Worm (Caenorhabditis elegans) whole organism, mixed stage, embryonic: Measurements from ENCODE around the gene pmp-5.

ENCODE experiments used
- M03D4.4 ChIP-seq: sonication (generic microtip); optimal IDR thresholded peaks from 2 replicates; lab custom pipeline; 2017; ENCODE audit warnings: mild to moderate bottlenecking, missing genetic modification characterization, missing compliant biosample characterization
- bed-3 ChIP-seq: fragments of 200-800 bp; sonication (Bioruptor generic); optimal IDR thresholded peaks from 3 replicates; lab custom pipeline; 2018; ENCODE audit warnings: mild to moderate bottlenecking, missing genetic modification characterization, moderate library complexity, missing compliant biosample characterization
- blmp-1 ChIP-seq: fragments of 150-350 bp; optimal IDR thresholded peaks from 2 replicates; lab custom pipeline; 2014; ENCODE audit warnings: missing biosample characterization, missing genetic modification characterization
- ceh-39 ChIP-seq: fragments of 150-350 bp; optimal IDR thresholded peaks from 2 replicates; lab custom pipeline; 2014; ENCODE audit warnings: missing biosample characterization, missing genetic modification characterization
- ceh-43 ChIP-seq: fragments of 200-800 bp; sonication (Bioruptor generic); optimal IDR thresholded peaks from 2 replicates; lab custom pipeline; 2018; ENCODE audit warnings: mild to moderate bottlenecking, missing genetic modification characterization, moderate library complexity, missing compliant biosample characterization
- ceh-83 ChIP-seq: fragments of 200-800 bp; sonication (Bioruptor generic); optimal IDR thresholded peaks from 2 replicates; lab custom pipeline; 2018; ENCODE audit warnings: mild to moderate bottlenecking, missing genetic modification characterization, missing compliant biosample characterization
- ces-1 ChIP-seq: fragments of 150-350 bp; optimal IDR thresholded peaks from 2 replicates; lab custom pipeline; 2014; ENCODE audit warnings: missing biosample characterization, missing genetic modification reagents, missing genetic modification characterization
- cnd-1 ChIP-seq: fragments of 200-800 bp; sonication (Bioruptor generic); optimal IDR thresholded peaks from 2 replicates; lab custom pipeline; 2018; ENCODE audit warnings: mild to moderate bottlenecking, missing genetic modification characterization, missing compliant biosample characterization
- elt-1 ChIP-seq: sonication (generic microtip); optimal IDR thresholded peaks from 2 replicates; lab custom pipeline; 2017; ENCODE audit warnings: missing genetic modification characterization, mild to moderate bottlenecking, missing compliant biosample characterization, antibody characterized with exemption, moderate library complexity, borderline replicate concordance; ENCODE audit not compliant: insufficient read depth
- elt-3 ChIP-seq: fragments of 150-350 bp; optimal IDR thresholded peaks from 2 replicates; lab custom pipeline; 2014; ENCODE audit warnings: missing biosample characterization, missing genetic modification characterization
- flh-1 ChIP-seq: fragments of 200-800 bp; sonication (Bioruptor generic); optimal IDR thresholded peaks from 2 replicates; lab custom pipeline; 2018; ENCODE audit warnings: mild to moderate bottlenecking, missing genetic modification characterization, moderate library complexity, missing compliant biosample characterization
- ham-2 ChIP-seq: fragments of 200-800 bp; sonication (Bioruptor generic); optimal IDR thresholded peaks from 2 replicates; lab custom pipeline; 2018; ENCODE audit warnings: mild to moderate bottlenecking, missing genetic modification characterization, missing compliant biosample characterization
- hlh-1 ChIP-seq: fragments of 150-350 bp; optimal IDR thresholded peaks from 2 replicates; lab custom pipeline; 2014; ENCODE audit warnings: missing biosample characterization, missing genetic modification reagents, missing genetic modification characterization
- lin-13 ChIP-seq: fragments of 150-350 bp; optimal IDR thresholded peaks from 2 replicates; lab custom pipeline; 2014; ENCODE audit warnings: missing biosample characterization, missing genetic modification characterization
- lin-32 ChIP-seq: fragments of 200-800 bp; sonication (Bioruptor generic); optimal IDR thresholded peaks from 2 replicates; lab custom pipeline; 2018; ENCODE audit warnings: mild to moderate bottlenecking, missing genetic modification characterization, missing compliant biosample characterization
- lsy-2 ChIP-seq: fragments of 150-350 bp; optimal IDR thresholded peaks from 2 replicates; lab custom pipeline; 2014; ENCODE audit warnings: missing biosample characterization, missing genetic modification characterization
- mab-5 ChIP-seq: fragments of 150-350 bp; optimal IDR thresholded peaks from 2 replicates; lab custom pipeline; 2014; ENCODE audit warnings: missing biosample characterization, missing genetic modification characterization
- mep-1 ChIP-seq: fragments of 150-350 bp; optimal IDR thresholded peaks from 2 replicates; lab custom pipeline; 2017; ENCODE audit warnings: missing biosample characterization, missing genetic modification reagents, missing genetic modification characterization, inconsistent platforms
- mls-2 ChIP-seq: sonication (generic microtip); optimal IDR thresholded peaks from 2 replicates; lab custom pipeline; 2016; ENCODE audit warnings: mild to moderate bottlenecking, missing genetic modification characterization, moderate library complexity, missing compliant biosample characterization
- nhr-12 ChIP-seq: fragments of 150-350 bp; optimal IDR thresholded peaks from 2 replicates; lab custom pipeline; 2014; ENCODE audit warnings: missing biosample characterization, missing genetic modification characterization
- nhr-2 ChIP-seq: fragments of 150-350 bp; optimal IDR thresholded peaks from 2 replicates; lab custom pipeline; 2014; ENCODE audit warnings: missing biosample characterization, missing genetic modification characterization
- nhr-237 ChIP-seq: fragments of 150-350 bp; optimal IDR thresholded peaks from 2 replicates; lab custom pipeline; 2014; ENCODE audit warnings: missing biosample characterization, missing genetic modification characterization
- nhr-28 ChIP-seq: fragments of 150-350 bp; optimal IDR thresholded peaks from 2 replicates; lab custom pipeline; 2014; ENCODE audit warnings: missing biosample characterization, missing genetic modification characterization
- nhr-76 ChIP-seq: sonication (generic microtip); optimal IDR thresholded peaks from 2 replicates; lab custom pipeline; 2017; ENCODE audit warnings: missing biosample characterization, missing genetic modification characterization
- pha-4 ChIP-seq: fragments of 150-350 bp; optimal IDR thresholded peaks from 2 replicates; lab custom pipeline; 2018; ENCODE audit warnings: missing biosample characterization, missing genetic modification reagents, missing genetic modification characterization
- sptf-1 ChIP-seq: sonication (generic microtip); optimal IDR thresholded peaks from 2 replicates; lab custom pipeline; 2017; ENCODE audit warnings: mild to moderate bottlenecking, missing genetic modification characterization, moderate library complexity, missing compliant biosample characterization
- tbx-8 ChIP-seq: fragments of 200-800 bp; sonication (Bioruptor generic); optimal IDR thresholded peaks from 2 replicates; lab custom pipeline; 2018; ENCODE audit warnings: mild to moderate bottlenecking, missing genetic modification characterization, moderate library complexity, missing compliant biosample characterization
- unc-120 ChIP-seq: sonication (generic microtip); optimal IDR thresholded peaks from 2 replicates; lab custom pipeline; 2017; ENCODE audit warnings: missing genetic modification characterization, missing compliant biosample characterization; ENCODE audit not compliant: poor library complexity, severe bottlenecking
- unc-39 ChIP-seq: fragments of 150-350 bp; optimal IDR thresholded peaks from 2 replicates; lab custom pipeline; 2014; ENCODE audit warnings: missing biosample characterization, missing genetic modification characterization
- unc-62 ChIP-seq: fragments of 150-350 bp; optimal IDR thresholded peaks from 2 replicates; lab custom pipeline; 2014; ENCODE audit warnings: missing biosample characterization, missing genetic modification reagents, missing genetic modification characterization
- zip-8 ChIP-seq: fragments of 150-350 bp; optimal IDR thresholded peaks from 2 replicates; lab custom pipeline; 2014; ENCODE audit warnings: missing biosample characterization, missing genetic modification characterization

Gene pmp-5

DNA sequence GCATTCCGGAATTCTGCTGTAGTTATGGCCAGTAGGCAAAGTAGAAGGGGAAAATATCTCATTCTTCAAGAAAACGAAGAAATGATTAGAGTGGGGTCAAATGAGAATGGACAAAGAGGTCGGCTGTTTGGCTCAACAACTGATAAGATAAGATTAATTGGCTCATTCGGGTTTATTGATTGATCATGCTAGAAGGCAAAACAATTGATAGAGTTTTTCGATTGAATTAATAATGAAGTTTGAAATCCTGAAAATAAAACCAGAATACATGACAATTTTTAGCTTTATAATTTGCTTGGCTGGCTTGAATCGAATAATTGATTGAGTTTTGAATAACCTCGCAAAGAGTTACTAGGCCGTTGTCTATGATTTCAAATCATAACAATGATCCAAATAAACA, 39.4 kb downstream of the pmp-5 start, which contains the start of gene ppt-1:
Gene ppt-1, minus strand, starts transcription at position 101 of the 400 bp plus-strand sequence.
- TF ChIP-seq tbx-8 (GFP tag; lab: Kevin White, UChicago): no peak
- no peak for TF ChIP-seq pha-4
- no peak for TF ChIP-seq M03D4.4 (tag; lab: Kevin White, UChicago)
- no peak for TF ChIP-seq unc-62 (GFP tag; lab: Kevin White, UChicago)
- TF ChIP-seq zip-8: no peak
- TF ChIP-seq unc-120: no peak
- no peak for TF ChIP-seq lin-13 (tag; lab: Kevin White, UChicago)
- no peak for TF ChIP-seq nhr-2 (tag; lab: Kevin White, UChicago)
- no peak for TF ChIP-seq bed-3
- no peak for TF ChIP-seq ham-2 (GFP tag; lab: Kevin White, UChicago)
- TF ChIP-seq mab-5 (tag; lab: Kevin White, UChicago): no peak
- TF ChIP-seq unc-39 (tag; lab: Kevin White, UChicago): no peak
- TF ChIP-seq hlh-1: no peak
- TF ChIP-seq mep-1: no peak
- TF ChIP-seq blmp-1 (tag; lab: Kevin White, UChicago): no peak
- no peak for TF ChIP-seq lin-32 (GFP tag; lab: Kevin White, UChicago)
- no peak for TF ChIP-seq sptf-1 (tag; lab: Kevin White, UChicago)
- no peak for TF ChIP-seq nhr-12 (tag; lab: Kevin White, UChicago)

ce11 chrV:6621894-6622293, 43.7 kb downstream of the pmp-5 start, which contains the start of gene nhr-37:
Gene nhr-37 (plus strand): TSS chrV:6622194.
- TF ChIP-seq flh-1 (GFP tag; lab: Kevin White, UChicago) (no peak), lin-13 (tag; lab: Kevin White, UChicago) (no peak), mab-5 (tag; lab: Kevin White, UChicago) (no peak), tbx-8 (GFP tag; lab: Kevin White, UChicago) (no peak), zip-8 (no peak), elt-3 (tag; lab: Kevin White, UChicago) (no peak)

DNA sequence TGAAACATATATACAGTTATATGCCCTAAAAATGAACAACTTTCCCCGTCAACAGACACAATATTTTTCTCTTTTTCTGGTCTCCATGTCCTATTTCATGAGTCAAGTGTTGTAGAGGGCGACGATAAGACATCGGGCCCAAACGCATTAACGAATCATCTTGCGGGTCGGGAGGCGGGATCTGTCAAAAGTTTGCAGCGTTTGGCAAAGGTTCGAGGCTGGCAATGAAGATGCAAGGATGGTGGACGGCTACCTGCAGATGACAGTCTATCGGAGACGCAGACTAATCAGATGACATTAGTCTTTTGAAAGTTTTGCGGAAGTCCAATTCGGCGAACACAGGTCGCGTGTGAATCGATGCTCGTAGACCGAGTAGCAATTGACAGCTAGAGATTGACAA, 44.8 kb downstream of the pmp-5 start:
- TF ChIP-seq blmp-1 (tag; lab: Kevin White, UChicago) (no peak), elt-1 (no peak)
- TF ChIP-seq, all 35 proteins: peak for 0

DNA sequence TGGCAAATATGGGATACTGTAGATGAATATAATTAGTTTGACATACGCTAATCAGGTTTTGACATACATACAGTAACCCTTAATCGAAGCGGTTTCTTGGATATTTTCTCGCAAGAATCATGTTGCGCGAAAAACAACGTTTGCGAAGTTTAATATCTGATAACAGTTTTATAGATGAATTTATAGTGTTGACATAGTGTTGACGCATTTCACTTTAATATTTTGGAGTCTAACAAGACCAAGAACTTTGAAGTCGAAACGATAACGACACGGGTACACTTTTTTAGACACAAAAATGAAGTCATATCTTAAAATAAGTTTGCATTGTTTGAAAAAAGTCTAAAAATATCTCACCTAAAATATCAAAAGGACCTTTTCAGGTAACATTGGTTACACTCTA, 49.3 kb downstream of the pmp-5 start:
- TF ChIP-seq ces-1 (GFP tag; lab: Kevin White, UChicago): no peak
- TF ChIP-seq unc-120: no peak
- TF ChIP-seq tbx-8 (GFP tag; lab: Kevin White, UChicago): no peak
- TF ChIP-seq sptf-1 (tag; lab: Kevin White, UChicago): no peak

ce11 chrV:6614968-6615367, 50.6 kb downstream of the pmp-5 start:
- TF ChIP-seq mep-1: no peak
- no peak for TF ChIP-seq mls-2 (tag; lab: Kevin White, UChicago)
- no peak for TF ChIP-seq ceh-83
- no peak for TF ChIP-seq tbx-8 (GFP tag; lab: Kevin White, UChicago)
- TF ChIP-seq bed-3: no peak
- TF ChIP-seq unc-39 (tag; lab: Kevin White, UChicago): no peak
- TF ChIP-seq zip-8: no peak
- TF ChIP-seq unc-62 (GFP tag; lab: Kevin White, UChicago): no peak
- no peak for TF ChIP-seq lsy-2 (tag; lab: Kevin White, UChicago)

DNA sequence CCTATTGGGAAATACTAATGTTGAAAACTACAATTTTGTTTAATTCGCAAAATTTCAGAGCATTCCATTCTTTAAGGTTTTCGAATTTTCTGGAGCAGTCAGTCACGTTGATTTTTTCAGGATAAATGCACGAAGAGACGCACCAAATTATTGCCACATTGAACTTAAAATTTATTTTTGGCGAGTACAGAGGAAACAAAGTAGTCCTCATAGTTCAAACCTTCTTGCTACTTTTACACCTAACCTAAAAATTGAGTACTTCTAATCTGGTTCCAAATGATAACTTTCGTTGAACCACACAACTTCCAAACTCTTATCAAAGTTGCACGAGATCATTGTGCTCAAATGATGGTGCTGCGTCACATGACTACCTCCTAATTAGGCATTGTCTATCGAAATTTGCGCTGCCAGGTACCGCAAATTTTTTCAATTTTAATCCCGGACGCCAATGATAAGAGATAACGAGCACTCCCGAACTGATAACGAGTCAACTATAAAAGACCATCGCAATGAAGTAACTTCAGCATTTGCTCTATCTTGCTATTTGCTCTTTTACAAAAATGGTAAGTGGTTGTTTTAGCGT, 51.4 kb downstream of the pmp-5 start, which contains the start of gene cpr-4:
Gene cpr-4, plus strand, starts transcription at position 523 of the 583 bp plus-strand sequence.
- TF ChIP-seq ces-1 (GFP tag; lab: Kevin White, UChicago) (no peak), mep-1 (no peak), lin-32 (GFP tag; lab: Kevin White, UChicago) (no peak), cnd-1 (tag; lab: Kevin White, UChicago) (no peak), nhr-237 (tag; lab: Kevin White, UChicago) (no peak), blmp-1 (tag; lab: Kevin White, UChicago) (no peak), elt-1 (no peak), elt-3 (tag; lab: Kevin White, UChicago) (no peak), mls-2 (tag; lab: Kevin White, UChicago) (no peak), sptf-1 (tag; lab: Kevin White, UChicago) (no peak), nhr-28 (tag; lab: Kevin White, UChicago) (no peak), hlh-1 (no peak), nhr-12 (tag; lab: Kevin White, UChicago) (no peak), ham-2 (GFP tag; lab: Kevin White, UChicago) (no peak), mab-5 (tag; lab: Kevin White, UChicago) (no peak), ceh-43 (GFP tag; lab: Kevin White, UChicago) (no peak), nhr-76 (no peak), ceh-39 (tag; lab: Kevin White, UChicago) (no peak), ceh-83 (no peak)
